Worm (Caenorhabditis elegans) whole organism, young adult: ENCODE measurements around the gene tald-1.

ENCODE experiments used
- T26A5.8 ChIP-seq: sonication (generic microtip); optimal IDR thresholded peaks from 2 replicates; lab custom pipeline; 2016; ENCODE audit warnings: missing genetic modification characterization, missing compliant biosample characterization
- aptf-3 ChIP-seq: fragments of 200-800 bp; sonication (Bioruptor generic); IDR thresholded peaks from 2 replicates; pipeline ENCODE4 v1.3.6; 2022; ENCODE audit warnings: missing genetic modification characterization, missing compliant biosample characterization
- bed-1 ChIP-seq: fragments of 200-800 bp; sonication (Bioruptor generic); IDR thresholded peaks from 2 replicates; pipeline ENCODE4 v1.3.6; 2022; ENCODE audit warnings: missing genetic modification reagents, missing genetic modification characterization, missing compliant biosample characterization
- ceh-58 ChIP-seq: fragments of 200-800 bp; sonication (Bioruptor generic); IDR thresholded peaks from 2 replicates; pipeline ENCODE4 v1.3.6; 2022; ENCODE audit warnings: missing genetic modification characterization, missing compliant biosample characterization
- ets-4 ChIP-seq: fragments of 200-800 bp; sonication (Bioruptor generic); optimal IDR thresholded peaks from 2 replicates; lab custom pipeline; 2018; ENCODE audit warnings: mild to moderate bottlenecking, missing genetic modification characterization, missing compliant biosample characterization
- lin-40 ChIP-seq: sonication (generic microtip); optimal IDR thresholded peaks from 2 replicates; lab custom pipeline; 2016; ENCODE audit warnings: missing genetic modification characterization, mild to moderate bottlenecking, missing compliant biosample characterization, missing genotype, missing genetic modification reagents
- madf-6 ChIP-seq: fragments of 200-800 bp; sonication (Bioruptor generic); IDR thresholded peaks from 2 replicates; pipeline ENCODE4 v1.3.6; 2022; ENCODE audit warnings: missing genetic modification reagents, missing genetic modification characterization, missing compliant biosample characterization
- mel-28 ChIP-seq: sonication (generic microtip); optimal IDR thresholded peaks from 2 replicates; lab custom pipeline; 2016; ENCODE audit warnings: borderline replicate concordance, mild to moderate bottlenecking, missing genetic modification characterization, missing compliant biosample characterization
- pha-4 ChIP-seq: fragments of 150-350 bp; sonication (generic microtip); optimal IDR thresholded peaks from 2 replicates; lab custom pipeline; 2014; ENCODE audit warnings: missing biosample characterization, missing genetic modification reagents, missing genetic modification characterization
- unc-62 ChIP-seq: fragments of 150-350 bp; optimal IDR thresholded peaks from 2 replicates; lab custom pipeline; 2014; ENCODE audit warnings: missing biosample characterization, missing genetic modification reagents, missing genetic modification characterization
- ztf-22 ChIP-seq: fragments of 200-800 bp; sonication (Bioruptor generic); optimal IDR thresholded peaks from 2 replicates; lab custom pipeline; 2018; ENCODE audit warnings: mild to moderate bottlenecking, missing genetic modification characterization, moderate library complexity, missing compliant biosample characterization
- ztf-6 ChIP-seq: fragments of 200-800 bp; sonication (Bioruptor generic); IDR thresholded peaks from 2 replicates; pipeline ENCODE4 v1.3.6; 2022; ENCODE audit warnings: missing genetic modification reagents, missing genetic modification characterization, missing compliant biosample characterization

ce11 chrIV:4407055-4407461 lies 20.6 kb downstream of the tald-1 start:
- TF ChIP-seq bed-1 (GFP tag; lab: Robert Waterston, UW) (no peak), T26A5.8 (no peak), madf-6 (GFP tag; lab: Robert Waterston, UW) (no peak), aptf-3 (GFP tag; lab: Robert Waterston, UW) (no peak), mel-28 (tag; lab: Kevin White, UChicago) (no peak), pha-4 (no peak), lin-40 (no peak), ceh-58 (GFP tag; lab: Robert Waterston, UW) (no peak), ets-4 (peak; percentile 6), ztf-22 (GFP tag; lab: Kevin White, UChicago) (no peak), unc-62 (no peak), ztf-6 (GFP tag; lab: Robert Waterston, UW) (no peak)
